Worm (Caenorhabditis elegans): ENCODE results near the gene M04C3.2.

Gene M04C3.2

DNA sequence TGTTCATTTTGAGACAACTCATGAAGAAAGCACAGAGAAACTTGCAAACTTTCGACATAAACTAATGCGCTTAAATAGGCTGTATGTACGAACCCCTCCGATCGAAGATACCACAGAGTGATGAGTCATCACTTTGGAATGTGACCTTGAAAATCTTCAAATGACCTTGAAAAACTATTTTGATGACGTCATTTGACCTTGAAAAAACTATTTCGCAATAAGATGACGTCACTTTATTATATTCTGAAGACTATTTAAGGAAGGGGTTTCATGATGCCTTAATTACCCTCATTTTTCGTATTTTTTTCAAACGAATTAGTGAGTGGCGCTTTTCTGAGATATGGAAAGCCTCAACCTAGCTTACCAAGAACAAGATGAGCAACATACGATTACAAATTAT, 27.6 kb downstream of the M04C3.2 start, which contains the start of gene C25F9.2:
Gene C25F9.2, plus strand, starts transcription at position 341 of the 400 bp plus-strand sequence.
- no peak for TF ChIP-seq lim-6 (tag; optimal IDR thresholded peaks at IDR 0.05)
- TF ChIP-seq C38D4.7 (GFP tag; optimal IDR thresholded peaks at IDR 0.05): no peak
- TF ChIP-seq hlh-8 (tag; optimal IDR thresholded peaks at IDR 0.05): no peak
- no peak for TF ChIP-seq sdc-2 (tag; optimal IDR thresholded peaks at IDR 0.05)
- no peak for TF ChIP-seq eyg-1 (tag; optimal IDR thresholded peaks at IDR 0.05)
- no peak for TF ChIP-seq dve-1 (tag; optimal IDR thresholded peaks at IDR 0.05)
- no peak for TF ChIP-seq ceh-24 (tag; optimal IDR thresholded peaks at IDR 0.05)
- no peak for TF ChIP-seq nhr-11 (tag; optimal IDR thresholded peaks at IDR 0.05)
- no peak for TF ChIP-seq fkh-10 (GFP tag; optimal IDR thresholded peaks at IDR 0.05)
- TF ChIP-seq zip-5 (tag; optimal IDR thresholded peaks at IDR 0.05): no peak
- TF ChIP-seq ref-2 (tag; optimal IDR thresholded peaks at IDR 0.05): no peak
- no peak for TF ChIP-seq fax-1 (tag; optimal IDR thresholded peaks at IDR 0.05)
- no peak for TF ChIP-seq ceh-31 (tag; optimal IDR thresholded peaks at IDR 0.05)
- TF ChIP-seq ceh-45 (GFP tag; IDR thresholded peaks at IDR 0.05): no peak
- TF ChIP-seq mec-3 (tag; optimal IDR thresholded peaks at IDR 0.05; ENCODE audit: borderline replicate concordance): no peak
- TF ChIP-seq tbx-7 (tag; optimal IDR thresholded peaks at IDR 0.05): no peak
- TF ChIP-seq pha-4 (tag; optimal IDR thresholded peaks at IDR 0.05): no peak
- no peak for TF ChIP-seq unc-55 (GFP tag; optimal IDR thresholded peaks at IDR 0.05)
- TF ChIP-seq pros-1 (tag; optimal IDR thresholded peaks at IDR 0.05): no peak

DNA sequence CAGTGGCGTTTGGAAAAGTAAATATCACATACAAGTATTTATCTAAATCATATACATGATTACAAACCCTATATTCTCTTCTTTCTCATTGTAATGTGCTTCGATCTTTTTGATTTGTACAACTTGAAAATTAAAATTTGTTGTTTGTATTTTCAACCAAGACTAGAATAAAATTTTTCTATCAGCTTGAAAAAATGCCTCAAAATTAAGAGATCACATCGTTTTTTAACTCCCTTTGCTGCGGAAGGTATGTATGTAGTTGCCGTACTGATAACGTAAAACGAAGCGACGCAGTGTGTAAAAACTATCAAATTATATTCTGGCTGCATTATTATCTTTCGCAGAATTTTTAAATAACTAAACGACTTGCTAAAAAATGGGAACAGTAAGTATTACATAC, 30.9 kb downstream of the M04C3.2 start, which contains the start of gene C25F9.15:
Gene C25F9.15, plus strand, starts transcription at position 301 of the 400 bp plus-strand sequence.
- TF ChIP-seq mec-3 (tag; optimal IDR thresholded peaks at IDR 0.05; ENCODE audit: borderline replicate concordance): no peak
- no peak for TF ChIP-seq nfya-1 (tag; optimal IDR thresholded peaks at IDR 0.05)
- no peak for TF ChIP-seq ceh-19 (GFP tag; optimal IDR thresholded peaks at IDR 0.05)
- no peak for TF ChIP-seq rnt-1 (tag; optimal IDR thresholded peaks at IDR 0.05)
- TF ChIP-seq pqm-1 (tag; optimal IDR thresholded peaks at IDR 0.05): no peak
- no peak for TF ChIP-seq ceh-2 (tag; optimal IDR thresholded peaks at IDR 0.05)
- no peak for TF ChIP-seq hlh-8 (tag; optimal IDR thresholded peaks at IDR 0.05)
- no peak for TF ChIP-seq pat-9 (tag; optimal IDR thresholded peaks at IDR 0.05)
- TF ChIP-seq nhr-232 (tag; optimal IDR thresholded peaks at IDR 0.05): no peak
- no peak for TF ChIP-seq ceh-9 (tag; optimal IDR thresholded peaks at IDR 0.05)
- TF ChIP-seq sox-4 (tag; optimal IDR thresholded peaks at IDR 0.05): no peak
- no peak for TF ChIP-seq elt-2 (tag; optimal IDR thresholded peaks at IDR 0.05)
- TF ChIP-seq ceh-30 (tag; optimal IDR thresholded peaks at IDR 0.05): no peak
- TF ChIP-seq unc-42 (tag; optimal IDR thresholded peaks at IDR 0.05): no peak
- TF ChIP-seq ttx-3 (tag; optimal IDR thresholded peaks at IDR 0.05): no peak
- no peak for TF ChIP-seq ceh-22 (tag; optimal IDR thresholded peaks at IDR 0.05)
- TF ChIP-seq npax-4 (tag; optimal IDR thresholded peaks at IDR 0.05): no peak
- no peak for TF ChIP-seq pha-2 (tag; optimal IDR thresholded peaks at IDR 0.05)

DNA sequence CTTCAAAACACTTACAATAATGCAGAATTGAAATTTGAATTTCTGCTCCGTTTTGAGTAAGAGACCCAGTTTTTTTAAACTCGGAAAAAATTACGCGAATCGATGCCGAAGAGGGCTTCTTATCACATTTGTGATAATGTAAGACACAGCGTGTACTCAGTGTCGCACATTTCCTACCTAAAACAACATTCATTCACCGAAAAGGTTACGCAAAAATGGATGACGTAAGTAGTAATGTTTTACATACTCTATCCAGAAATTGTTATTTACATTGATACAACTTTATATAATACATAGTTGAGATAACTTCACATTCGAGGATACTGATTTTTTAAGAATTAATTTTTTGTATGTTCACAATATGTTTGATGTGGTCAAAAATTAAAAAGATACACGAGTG, 32.2 kb downstream of the M04C3.2 start, which contains the start of the genes C25F9.4 and C25F9.9:
Gene C25F9.4, minus strand, starts transcription at position 101 of the 400 bp plus-strand sequence.
Gene C25F9.9, plus strand, starts transcription at position 137 of the 400 bp plus-strand sequence.
- TF ChIP-seq lim-6 (tag; optimal IDR thresholded peaks at IDR 0.05) (no peak), pha-2 (tag; optimal IDR thresholded peaks at IDR 0.05) (no peak), fkh-6 (tag; optimal IDR thresholded peaks at IDR 0.05) (no peak), nhr-11 (tag; optimal IDR thresholded peaks at IDR 0.05) (no peak), sdc-2 (tag; optimal IDR thresholded peaks at IDR 0.05) (no peak), ceh-6 (GFP tag; optimal IDR thresholded peaks at IDR 0.05) (no peak), ahr-1 (tag; optimal IDR thresholded peaks at IDR 0.05) (no peak), pax-1 (tag; optimal IDR thresholded peaks at IDR 0.05) (no peak), ceh-19 (GFP tag; optimal IDR thresholded peaks at IDR 0.05) (no peak), fax-1 (tag; optimal IDR thresholded peaks at IDR 0.05) (no peak), sox-2 (GFP tag; IDR thresholded peaks at IDR 0.05) (no peak), nhr-232 (tag; optimal IDR thresholded peaks at IDR 0.05) (no peak)

Data from whole organism, late embryonic.